Worm (Caenorhabditis elegans): ENCODE measurements around the gene F47E1.4.

ce11 chrX:9081212-9081611, 18.6 kb downstream of the F47E1.4 start:
- no peak for TF ChIP-seq hlh-6 (tag; optimal IDR thresholded peaks at IDR 0.05)
- TF ChIP-seq ama-1 (optimal IDR thresholded peaks at IDR 0.05), result no peak
- no peak for TF ChIP-seq ceh-24 (tag; optimal IDR thresholded peaks at IDR 0.05)
- TF ChIP-seq sox-4 (tag; optimal IDR thresholded peaks at IDR 0.05), result no peak
- no peak for TF ChIP-seq rnt-1 (tag; optimal IDR thresholded peaks at IDR 0.05)
- no peak for TF ChIP-seq nfya-1 (tag; optimal IDR thresholded peaks at IDR 0.05)
- no peak for TF ChIP-seq elt-2 (tag; optimal IDR thresholded peaks at IDR 0.05)
- no peak for TF ChIP-seq pha-4 (tag; optimal IDR thresholded peaks at IDR 0.05)
- no peak for TF ChIP-seq ceh-18 (tag; optimal IDR thresholded peaks at IDR 0.05)
- TF ChIP-seq nhr-11 (tag; optimal IDR thresholded peaks at IDR 0.05), result no peak
- TF ChIP-seq Y22D7AL.16 (tag; optimal IDR thresholded peaks at IDR 0.05), result no peak
- TF ChIP-seq pqm-1 (tag; optimal IDR thresholded peaks at IDR 0.05), result no peak
- TF ChIP-seq zip-5 (tag; optimal IDR thresholded peaks at IDR 0.05), result no peak
- no peak for TF ChIP-seq ets-4 (tag; optimal IDR thresholded peaks at IDR 0.05)

Data from whole organism, late embryonic.